Worm (Caenorhabditis elegans) whole organism, mixed stage, embryonic: ENCODE data around the gene Y46G5A.15.

Experiments used
- M03D4.4 ChIP-seq: sonication (generic microtip); optimal IDR thresholded peaks from 2 replicates; lab custom pipeline; 2017; ENCODE audit warnings: mild to moderate bottlenecking, missing genetic modification characterization, missing compliant biosample characterization
- blmp-1 ChIP-seq: fragments of 150-350 bp; optimal IDR thresholded peaks from 2 replicates; lab custom pipeline; 2014; ENCODE audit warnings: missing biosample characterization, missing genetic modification characterization
- nhr-12 ChIP-seq: fragments of 150-350 bp; optimal IDR thresholded peaks from 2 replicates; lab custom pipeline; 2014; ENCODE audit warnings: missing biosample characterization, missing genetic modification characterization
- nhr-237 ChIP-seq: fragments of 150-350 bp; optimal IDR thresholded peaks from 2 replicates; lab custom pipeline; 2014; ENCODE audit warnings: missing biosample characterization, missing genetic modification characterization
- snpc-4 ChIP-seq: fragments of 150-350 bp; optimal IDR thresholded peaks from 2 replicates; lab custom pipeline; 2014; ENCODE audit warnings: missing biosample characterization, missing genetic modification characterization
- unc-39 ChIP-seq: fragments of 150-350 bp; optimal IDR thresholded peaks from 2 replicates; lab custom pipeline; 2014; ENCODE audit warnings: missing biosample characterization, missing genetic modification characterization
- ztf-11 ChIP-seq: fragments of 150-350 bp; optimal IDR thresholded peaks from 2 replicates; lab custom pipeline; 2014; ENCODE audit warnings: missing biosample characterization, missing genetic modification characterization

DNA sequence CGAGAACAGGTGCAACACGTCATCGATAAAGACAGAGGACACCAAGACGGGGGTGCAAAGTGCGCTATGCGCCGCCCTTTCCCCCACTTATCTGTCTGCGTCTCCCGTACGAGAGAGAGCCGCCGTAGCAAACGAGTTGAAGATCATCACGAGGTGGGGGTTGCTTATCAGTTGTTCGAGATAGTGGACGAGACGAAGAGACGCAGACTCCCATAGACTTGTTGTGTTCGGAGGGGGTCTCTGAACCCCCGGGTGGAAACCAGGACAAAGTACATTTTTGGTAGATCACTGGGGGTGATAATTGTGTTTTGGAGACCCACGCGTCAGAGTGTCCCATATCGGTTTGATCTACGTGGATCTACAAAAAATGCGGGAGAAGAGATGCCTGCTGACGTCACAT lies 13.6 kb upstream of the Y46G5A.15 start:
- TF ChIP-seq blmp-1 (tag; lab: Kevin White, UChicago) (no peak), snpc-4 (tag; lab: Kevin White, UChicago) (no peak), unc-39 (tag; lab: Kevin White, UChicago) (no peak), nhr-12 (tag; lab: Kevin White, UChicago) (no peak), M03D4.4 (tag; lab: Kevin White, UChicago) (no peak), ztf-11 (tag; lab: Kevin White, UChicago) (no peak), nhr-237 (no peak)
